Worm (Caenorhabditis elegans) whole organism, L3 larva: ENCODE measurements around the gene Y75B7B.2.

ENCODE experiments used
- ZK546.5 ChIP-seq: sonication (generic microtip); optimal IDR thresholded peaks from 2 replicates; lab custom pipeline; 2017; ENCODE audit warnings: missing biosample characterization, missing genetic modification characterization
- aly-2 ChIP-seq: fragments of 150-350 bp; optimal IDR thresholded peaks from 2 replicates; lab custom pipeline; 2014; ENCODE audit warnings: missing biosample characterization, missing genetic modification characterization
- fos-1 ChIP-seq: fragments of 150-350 bp; optimal IDR thresholded peaks from 2 replicates; lab custom pipeline; 2014; ENCODE audit warnings: missing biosample characterization, missing genetic modification characterization
- lin-15B ChIP-seq: fragments of 150-350 bp; optimal IDR thresholded peaks from 2 replicates; lab custom pipeline; 2014; ENCODE audit warnings: missing biosample characterization, missing genetic modification characterization
- nfya-1 ChIP-seq: sonication (generic microtip); optimal IDR thresholded peaks from 2 replicates; lab custom pipeline; 2017; ENCODE audit warnings: missing genetic modification characterization, mild to moderate bottlenecking, missing compliant biosample characterization, antibody characterized with exemption, moderate library complexity; ENCODE audit not compliant: insufficient read depth
- nhr-11 ChIP-seq: fragments of 150-350 bp; optimal IDR thresholded peaks from 2 replicates; lab custom pipeline; 2014; ENCODE audit warnings: missing biosample characterization, missing genetic modification characterization
- pha-4 ChIP-seq: fragments of 150-350 bp; optimal IDR thresholded peaks from 2 replicates; lab custom pipeline; 2014; ENCODE audit warnings: missing biosample characterization, missing genetic modification reagents, missing genetic modification characterization

DNA sequence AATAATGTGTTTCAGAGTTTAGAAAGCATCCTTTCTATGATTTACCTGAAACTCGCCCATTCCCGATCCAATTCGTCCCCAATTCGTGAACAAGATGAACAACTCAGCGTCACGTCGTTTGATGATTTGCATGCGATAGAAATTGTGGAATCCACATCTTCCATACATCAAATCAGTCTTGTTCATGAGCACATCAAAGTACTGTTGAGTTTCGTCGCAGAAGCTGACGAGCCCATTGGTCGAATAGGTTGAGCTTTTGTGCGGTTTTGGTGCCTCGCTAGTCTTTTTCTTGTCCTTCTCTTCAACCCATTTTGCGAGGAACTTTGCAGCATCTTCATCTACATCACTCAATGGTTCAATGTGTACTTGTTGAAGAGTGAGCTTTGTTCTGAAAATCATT is 2.1 kb upstream of the Y75B7B.2 start:
- TF ChIP-seq nfya-1 (no peak), fos-1 (no peak), aly-2 (tag; lab: Kevin White, UChicago) (no peak), ZK546.5 (tag; lab: Kevin White, UChicago) (no peak), pha-4 (no peak), lin-15B (tag; lab: Kevin White, UChicago) (no peak), nhr-11 (no peak)
